Fruit fly (Drosophila melanogaster): ENCODE measurements around the gene PGRP-LE.

DNA sequence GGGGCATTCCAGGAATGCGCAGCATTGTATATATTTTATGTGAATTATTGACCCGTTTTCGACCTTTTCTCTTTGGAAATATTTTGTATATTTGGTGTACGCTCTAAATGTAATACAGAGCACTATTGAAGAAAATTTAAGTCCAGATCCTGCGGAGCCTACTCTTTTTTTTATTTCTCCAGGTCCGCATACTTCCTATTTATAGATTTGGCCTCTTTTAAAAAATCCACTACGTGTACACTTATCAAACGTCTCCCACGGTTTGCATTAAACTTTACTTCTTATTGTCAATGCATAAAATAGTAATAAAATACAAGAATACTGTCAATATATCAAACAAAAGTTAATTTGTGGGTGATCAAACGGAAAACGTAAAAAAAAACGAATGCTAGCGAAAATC, 20.1 kb downstream of the PGRP-LE start, which contains the start of gene Efhc1.1:
- TF ChIP-seq cic (GFP tag; optimal IDR thresholded peaks at IDR 0.05): no peak
- TF ChIP-seq CG7045 (GFP tag; optimal IDR thresholded peaks at IDR 0.05): no peak
- no peak for TF ChIP-seq Hr96 (GFP tag; optimal IDR thresholded peaks at IDR 0.05)

Data from whole organism, adult.